Worm (Caenorhabditis elegans) whole organism, early embryonic: ENCODE measurements around the gene fis-2.

Experiments used
- ama-1 ChIP-seq: fragments of 150-350 bp; optimal IDR thresholded peaks from 2 replicates; lab custom pipeline; 2014
- hmbx-1 ChIP-seq: sonication (generic microtip); optimal IDR thresholded peaks from 2 replicates; lab custom pipeline; 2016; ENCODE audit warnings: mild to moderate bottlenecking, missing genetic modification characterization, missing compliant biosample characterization
- tbx-11 ChIP-seq: fragments of 200-800 bp; sonication (Bioruptor generic); IDR thresholded peaks from 2 replicates; pipeline ENCODE4 v1.3.6; 2022; ENCODE audit warnings: missing genetic modification characterization, missing compliant biosample characterization

DNA sequence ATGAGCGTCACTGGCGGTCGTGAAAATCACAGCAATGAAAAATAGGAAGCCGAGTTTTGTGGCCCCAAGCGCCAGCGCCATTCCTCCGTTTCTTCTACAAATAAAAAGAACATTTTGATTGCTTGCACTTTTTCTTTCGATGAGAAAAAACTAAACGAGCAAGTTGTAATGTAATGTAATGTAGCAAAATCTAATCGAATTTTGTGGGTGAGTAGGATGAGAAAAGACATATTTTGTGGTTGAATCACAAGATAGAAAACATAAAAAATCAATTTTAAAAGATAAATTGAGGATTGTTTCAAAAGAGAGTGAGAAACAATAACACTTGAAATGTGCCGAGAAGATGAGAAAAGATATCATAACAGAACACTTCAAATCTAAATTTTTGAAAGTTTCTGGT is 22.6 kb upstream of the fis-2 start, which contains the start of gene R09F10.5:
- TF ChIP-seq hmbx-1 (tag; lab: Kevin White, UChicago) (no peak), tbx-11 (GFP tag; lab: Robert Waterston, UW) (no peak), ama-1 (lab: Kevin White, UChicago) (no peak)
